Fruit fly (Drosophila melanogaster): Measurements from ENCODE around the gene Mcr.

Mcr gene

DNA sequence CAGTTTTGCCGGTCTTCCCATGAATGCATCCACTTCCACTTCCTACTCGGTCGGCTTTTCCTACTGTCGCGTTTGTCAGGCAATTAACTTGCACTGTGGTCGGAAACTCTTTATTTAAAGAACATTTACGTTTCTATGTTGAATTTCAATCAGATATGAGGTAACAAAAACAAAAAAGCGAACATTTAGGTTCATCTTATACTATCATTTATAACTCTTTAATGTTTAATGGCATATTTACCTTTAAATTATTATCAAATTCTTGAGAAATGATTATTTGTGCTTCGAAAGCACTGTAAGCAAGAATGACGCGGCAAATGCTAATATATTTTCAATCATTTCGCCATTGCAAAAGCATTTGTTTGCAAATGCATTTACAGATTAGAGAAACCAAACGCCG is 49.0 kb downstream of the Mcr start:
- TF ChIP-seq GATAd (GFP tag; optimal IDR thresholded peaks at IDR 0.05), result no peak
- TF ChIP-seq sage (GFP tag; optimal IDR thresholded peaks at IDR 0.05), result no peak
- peak; percentile 10 for TF ChIP-seq OdsH (GFP tag; optimal IDR thresholded peaks at IDR 0.05)
- TF ChIP-seq foxo (GFP tag; optimal IDR thresholded peaks at IDR 0.05), result peak in 1 of 2 experiments; percentile 8
- TF ChIP-seq psq (GFP tag; optimal IDR thresholded peaks at IDR 0.05), result peak; percentile 1
- TF ChIP-seq Hr83 (GFP tag; optimal IDR thresholded peaks at IDR 0.05; ENCODE audit: poor library complexity, severe bottlenecking), result no peak
- TF ChIP-seq Rel (GFP tag; optimal IDR thresholded peaks at IDR 0.05), result no peak
- TF ChIP-seq Rel (tag; optimal IDR thresholded peaks at IDR 0.05), result no peak
- no peak for TF ChIP-seq lola (GFP tag; optimal IDR thresholded peaks at IDR 0.05)
- TF ChIP-seq dsf (GFP tag; optimal IDR thresholded peaks at IDR 0.05; ENCODE audit: borderline replicate concordance), result no peak
- TF ChIP-seq Myc (optimal IDR thresholded peaks at IDR 0.05), result no peak
- no peak for TF ChIP-seq Mio (GFP tag; optimal IDR thresholded peaks at IDR 0.05)
- TF ChIP-seq dl (GFP tag; optimal IDR thresholded peaks at IDR 0.05; ENCODE audit: insufficient read depth in 1 of 2, partially characterized antibody in 2 of 2), result no peak
- peak; percentile 12 for TF ChIP-seq fru (GFP tag; optimal IDR thresholded peaks at IDR 0.05)
- no peak for TF ChIP-seq Hr78 (GFP tag; optimal IDR thresholded peaks at IDR 0.05)
- TF ChIP-seq h (GFP tag; optimal IDR thresholded peaks at IDR 0.05), result peak; percentile 21
- TF ChIP-seq Dfd (GFP tag; optimal IDR thresholded peaks at IDR 0.05), result no peak

DNA sequence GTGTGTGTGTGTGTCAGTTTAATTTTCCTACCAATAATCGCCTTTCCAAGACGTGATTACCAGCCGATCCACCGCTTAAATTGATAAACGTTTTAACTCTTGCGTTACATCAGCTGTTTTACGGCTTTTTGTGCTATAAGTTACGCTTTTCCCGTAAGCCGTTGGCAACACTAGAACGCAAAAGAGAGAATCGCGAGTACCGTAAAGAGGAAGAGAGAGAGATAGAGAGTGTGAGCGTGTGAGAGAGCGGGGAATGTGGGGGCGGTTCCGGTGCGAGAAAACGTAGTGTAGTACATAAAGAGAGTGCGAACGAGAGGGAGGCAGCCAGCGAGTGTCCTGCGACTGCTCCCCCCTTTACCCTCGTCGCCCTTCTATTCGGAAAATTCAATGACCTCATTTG is 51.2 kb downstream of the Mcr start:
- TF ChIP-seq foxo (GFP tag; optimal IDR thresholded peaks at IDR 0.05) (no peak), N (GFP tag; optimal IDR thresholded peaks at IDR 0.05) (no peak), Mio (GFP tag; optimal IDR thresholded peaks at IDR 0.05) (no peak), psq (GFP tag; optimal IDR thresholded peaks at IDR 0.05) (peak; percentile 40), Myc (optimal IDR thresholded peaks at IDR 0.05) (no peak), Hnf4 (GFP tag; optimal IDR thresholded peaks at IDR 0.05) (peak; percentile 6), sv (GFP tag; optimal IDR thresholded peaks at IDR 0.05) (no peak), dl (GFP tag; optimal IDR thresholded peaks at IDR 0.05; ENCODE audit: insufficient read depth in 1 of 2, partially characterized antibody in 2 of 2) (peak in 1 of 2 experiments; percentile 56), lola (GFP tag; optimal IDR thresholded peaks at IDR 0.05) (no peak), br (GFP tag; optimal IDR thresholded peaks at IDR 0.05) (no peak), rgr (GFP tag; optimal IDR thresholded peaks at IDR 0.05) (no peak), Abd-B (GFP tag; optimal IDR thresholded peaks at IDR 0.05) (no peak), Dif (GFP tag; optimal IDR thresholded peaks at IDR 0.05; ENCODE audit: partially characterized antibody) (peak; percentile 67), Rel (GFP tag; optimal IDR thresholded peaks at IDR 0.05) (no peak), Rel (tag; optimal IDR thresholded peaks at IDR 0.05) (no peak), HLH106 (tag; optimal IDR thresholded peaks at IDR 0.05) (no peak), ey (GFP tag; optimal IDR thresholded peaks at IDR 0.05) (no peak), woc (GFP tag; optimal IDR thresholded peaks at IDR 0.05) (no peak), Hr83 (GFP tag; optimal IDR thresholded peaks at IDR 0.05; ENCODE audit: poor library complexity, severe bottlenecking) (no peak), Dfd (GFP tag; optimal IDR thresholded peaks at IDR 0.05) (no peak), h (GFP tag; optimal IDR thresholded peaks at IDR 0.05) (no peak), Hr78 (GFP tag; optimal IDR thresholded peaks at IDR 0.05) (no peak), CrebA (GFP tag; optimal IDR thresholded peaks at IDR 0.05; ENCODE audit: borderline replicate concordance) (no peak), sage (GFP tag; optimal IDR thresholded peaks at IDR 0.05) (no peak), OdsH (GFP tag; optimal IDR thresholded peaks at IDR 0.05) (no peak), pan (optimal IDR thresholded peaks at IDR 0.05) (no peak), dsf (GFP tag; optimal IDR thresholded peaks at IDR 0.05; ENCODE audit: borderline replicate concordance) (no peak), tai (GFP tag; optimal IDR thresholded peaks at IDR 0.05) (no peak), Jra (GFP tag; optimal IDR thresholded peaks at IDR 0.05) (no peak), Sp1 (GFP tag; optimal IDR thresholded peaks at IDR 0.05) (no peak), CG32264 (GFP tag; optimal IDR thresholded peaks at IDR 0.05) (no peak), brk (GFP tag; optimal IDR thresholded peaks at IDR 0.05) (no peak)

DNA sequence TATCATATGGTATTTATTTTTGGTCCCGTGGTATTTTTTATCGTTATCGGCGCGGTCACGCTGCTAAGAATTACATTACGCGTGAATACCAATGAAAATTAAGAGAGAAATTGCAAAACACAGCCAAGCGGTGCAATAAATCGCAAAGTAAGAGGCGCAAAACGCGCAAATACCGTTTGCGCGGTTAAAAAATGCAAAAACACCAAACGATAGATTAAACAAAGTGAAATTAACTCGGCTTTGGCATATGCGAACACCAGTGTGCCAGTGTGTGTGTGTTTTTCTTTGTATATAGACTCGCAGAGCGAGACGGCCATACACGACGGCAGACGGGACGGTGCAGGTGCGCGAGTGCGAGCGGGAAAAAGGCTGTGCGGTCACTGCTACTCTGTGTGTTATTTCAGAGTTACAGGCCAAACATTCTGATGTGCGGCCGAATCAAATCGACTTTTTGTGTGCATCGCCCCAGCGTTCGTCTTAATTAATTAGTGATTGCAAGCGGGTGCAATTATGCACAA is 52.0 kb downstream of the Mcr start, which contains the start of gene Cka:
Cka (plus strand) TSS at position 29 of the 518 bp plus-strand sequence.
- TF ChIP-seq dmrt93B (GFP tag; optimal IDR thresholded peaks at IDR 0.05) (no peak), brk (GFP tag; optimal IDR thresholded peaks at IDR 0.05) (no peak), Jra (GFP tag; optimal IDR thresholded peaks at IDR 0.05) (no peak), Mio (GFP tag; optimal IDR thresholded peaks at IDR 0.05) (no peak), N (GFP tag; optimal IDR thresholded peaks at IDR 0.05) (peak; percentile 35), Hr83 (GFP tag; optimal IDR thresholded peaks at IDR 0.05; ENCODE audit: poor library complexity, severe bottlenecking) (no peak), CG9705 (GFP tag; optimal IDR thresholded peaks at IDR 0.05) (no peak), Hnf4 (GFP tag; optimal IDR thresholded peaks at IDR 0.05) (no peak), pan (optimal IDR thresholded peaks at IDR 0.05) (no peak), Sp1 (GFP tag; optimal IDR thresholded peaks at IDR 0.05) (peak; percentile 43), Hr78 (GFP tag; optimal IDR thresholded peaks at IDR 0.05) (no peak), CG32264 (GFP tag; optimal IDR thresholded peaks at IDR 0.05) (no peak), ey (GFP tag; optimal IDR thresholded peaks at IDR 0.05) (no peak), jim (GFP tag; optimal IDR thresholded peaks at IDR 0.05) (no peak), psq (GFP tag; optimal IDR thresholded peaks at IDR 0.05) (no peak), CrebA (GFP tag; optimal IDR thresholded peaks at IDR 0.05; ENCODE audit: borderline replicate concordance) (no peak), dsf (GFP tag; optimal IDR thresholded peaks at IDR 0.05; ENCODE audit: borderline replicate concordance) (no peak), Rel (GFP tag; optimal IDR thresholded peaks at IDR 0.05) (no peak), Rel (tag; optimal IDR thresholded peaks at IDR 0.05) (peak; percentile 72), GATAd (GFP tag; optimal IDR thresholded peaks at IDR 0.05) (no peak), br (GFP tag; optimal IDR thresholded peaks at IDR 0.05) (no peak), OdsH (GFP tag; optimal IDR thresholded peaks at IDR 0.05) (no peak), dl (GFP tag; optimal IDR thresholded peaks at IDR 0.05; ENCODE audit: insufficient read depth in 1 of 2, partially characterized antibody in 2 of 2) (no peak), Myc (optimal IDR thresholded peaks at IDR 0.05) (no peak), woc (GFP tag; optimal IDR thresholded peaks at IDR 0.05) (no peak), Vsx2 (GFP tag; optimal IDR thresholded peaks at IDR 0.05; ENCODE audit: partially characterized antibody) (no peak), sv (GFP tag; optimal IDR thresholded peaks at IDR 0.05) (no peak), lola (GFP tag; optimal IDR thresholded peaks at IDR 0.05) (peak; percentile 54), Dfd (GFP tag; optimal IDR thresholded peaks at IDR 0.05) (no peak), HLH106 (tag; optimal IDR thresholded peaks at IDR 0.05) (no peak), sage (GFP tag; optimal IDR thresholded peaks at IDR 0.05) (no peak), foxo (GFP tag; optimal IDR thresholded peaks at IDR 0.05) (no peak), fru (GFP tag; optimal IDR thresholded peaks at IDR 0.05) (no peak), rgr (GFP tag; optimal IDR thresholded peaks at IDR 0.05) (no peak), Dif (GFP tag; optimal IDR thresholded peaks at IDR 0.05; ENCODE audit: partially characterized antibody) (peak; percentile 62), usp (GFP tag; optimal IDR thresholded peaks at IDR 0.05) (no peak)
